Fruit fly (Drosophila melanogaster): ENCODE data around the gene CG15269.

CG15269 gene

DNA sequence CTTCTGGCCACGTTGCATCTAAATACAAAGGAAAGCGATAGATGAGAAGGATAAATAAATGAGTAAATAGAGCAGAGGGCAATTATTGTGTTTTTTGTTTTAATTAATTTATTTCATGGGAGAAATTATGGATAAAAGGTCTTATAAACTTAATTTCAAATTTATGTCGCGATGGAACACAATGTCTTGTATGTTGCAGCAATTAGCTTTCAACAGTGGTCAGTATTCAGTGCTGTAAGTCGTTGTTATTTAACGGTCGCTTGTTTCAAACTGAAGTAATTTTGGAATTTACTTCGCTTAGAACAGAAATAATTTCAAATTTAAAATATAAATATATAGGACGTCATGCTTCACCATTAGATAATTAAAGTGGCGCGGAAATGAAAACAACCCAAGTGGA, 8.8 kb downstream of the CG15269 start (continued):
- TF ChIP-seq lilli (GFP tag; optimal IDR thresholded peaks at IDR 0.05) = no peak
- no peak for TF ChIP-seq HmgZ (tag; optimal IDR thresholded peaks at IDR 0.05)
- TF ChIP-seq lola (GFP tag; optimal IDR thresholded peaks at IDR 0.05) = no peak
- no peak for TF ChIP-seq tup (GFP tag; optimal IDR thresholded peaks at IDR 0.05)
- TF ChIP-seq CG2129 (GFP tag; IDR thresholded peaks at IDR 0.05; ENCODE audit: partially characterized antibody) = no peak
- TF ChIP-seq seq (GFP tag; IDR thresholded peaks at IDR 0.05) = no peak
- TF ChIP-seq Hand (GFP tag; optimal IDR thresholded peaks at IDR 0.05) = no peak
- no peak for TF ChIP-seq scrt (GFP tag; optimal IDR thresholded peaks at IDR 0.05)
- no peak for TF ChIP-seq ci (GFP tag; IDR thresholded peaks at IDR 0.05)
- no peak for TF ChIP-seq CG17328 (GFP tag; IDR thresholded peaks at IDR 0.05)
- TF ChIP-seq CG12219 (GFP tag; optimal IDR thresholded peaks at IDR 0.05) = no peak
- TF ChIP-seq CG12299 (tag; optimal IDR thresholded peaks at IDR 0.05) = no peak
- TF ChIP-seq Rx (GFP tag; IDR thresholded peaks at IDR 0.05) = 0 out of 2 replicates have a peak, but pooled peaks have one; percentile 17
- TF ChIP-seq Doc2 (GFP tag; IDR thresholded peaks at IDR 0.05) = no peak
- TF ChIP-seq CG33213 (GFP tag; optimal IDR thresholded peaks at IDR 0.05) = peak; percentile 23
- TF ChIP-seq CG11085 (GFP tag; IDR thresholded peaks at IDR 0.05) = peak; percentile 47; the same call in 1 of the 2 replicates
- peak; percentile 85 for TF ChIP-seq Myb (GFP tag; optimal IDR thresholded peaks at IDR 0.05)
- no peak for TF ChIP-seq cato (GFP tag; optimal IDR thresholded peaks at IDR 0.05; ENCODE audit: borderline replicate concordance)
- TF ChIP-seq bbx (GFP tag; IDR thresholded peaks at IDR 0.05; ENCODE audit: partially characterized antibody) = no peak
- TF ChIP-seq crc (GFP tag; optimal IDR thresholded peaks at IDR 0.05) = no peak
- TF ChIP-seq CG4328 (GFP tag; optimal IDR thresholded peaks at IDR 0.05) = no peak
- TF ChIP-seq Dfd (GFP tag; optimal IDR thresholded peaks at IDR 0.05) = no peak
- TF ChIP-seq wek (GFP tag; optimal IDR thresholded peaks at IDR 0.05) = no peak
- no peak for TF ChIP-seq emc (GFP tag; optimal IDR thresholded peaks at IDR 0.05)
- TF ChIP-seq Usf (GFP tag; optimal IDR thresholded peaks at IDR 0.05) = no peak
- no peak for TF ChIP-seq Doc3 (GFP tag; IDR thresholded peaks at IDR 0.05; ENCODE audit: partially characterized antibody)
- no peak for TF ChIP-seq Six4 (GFP tag; optimal IDR thresholded peaks at IDR 0.05)
- TF ChIP-seq slp2 (GFP tag; optimal IDR thresholded peaks at IDR 0.05) = no peak
- TF ChIP-seq mirr (GFP tag; optimal IDR thresholded peaks at IDR 0.05) = no peak
- TF ChIP-seq CG6765 (GFP tag; optimal IDR thresholded peaks at IDR 0.05) = no peak
- no peak for TF ChIP-seq B-H2 (GFP tag; optimal IDR thresholded peaks at IDR 0.05)
- no peak for TF ChIP-seq croc (GFP tag; conservative IDR thresholded peaks at IDR 0.05)
- TF ChIP-seq Neu2 (GFP tag; optimal IDR thresholded peaks at IDR 0.05; ENCODE audit: borderline replicate concordance) = no peak
- no peak for TF ChIP-seq D (optimal IDR thresholded peaks at IDR 0.05)
- TF ChIP-seq D (GFP tag; optimal IDR thresholded peaks at IDR 0.05) = no peak
- peak; percentile 1 for TF ChIP-seq Fer3 (tag; optimal IDR thresholded peaks at IDR 0.05)
- no peak for TF ChIP-seq CG10321 (GFP tag; IDR thresholded peaks at IDR 0.05)
- no peak for TF ChIP-seq CG1024 (GFP tag; IDR thresholded peaks at IDR 0.05)
- no peak for TF ChIP-seq bab2 (GFP tag; optimal IDR thresholded peaks at IDR 0.05)
- no peak for TF ChIP-seq CG7357 (GFP tag; IDR thresholded peaks at IDR 0.05)
- TF ChIP-seq CG3847 (GFP tag; IDR thresholded peaks at IDR 0.05) = no peak
- TF ChIP-seq CG2712 (tag; optimal IDR thresholded peaks at IDR 0.05) = peak; percentile 16
- TF ChIP-seq jing (GFP tag; optimal IDR thresholded peaks at IDR 0.05) = no peak
- TF ChIP-seq CG17802 (tag; optimal IDR thresholded peaks at IDR 0.05) = no peak
- no peak for TF ChIP-seq zfh2 (GFP tag; optimal IDR thresholded peaks at IDR 0.05)
- no peak for TF ChIP-seq CG7987 (GFP tag; optimal IDR thresholded peaks at IDR 0.05)
- no peak for TF ChIP-seq Aef1 (GFP tag; IDR thresholded peaks at IDR 0.05)
- TF ChIP-seq wdn (GFP tag; IDR thresholded peaks at IDR 0.05) = no peak
- TF ChIP-seq Ssrp (tag; optimal IDR thresholded peaks at IDR 0.05) = no peak
- TF ChIP-seq row (GFP tag; IDR thresholded peaks at IDR 0.05) = no peak
- TF ChIP-seq Ada2b (GFP tag; IDR thresholded peaks at IDR 0.05) = no peak
- no peak for TF ChIP-seq disco-r (GFP tag; optimal IDR thresholded peaks at IDR 0.05)
